Fruit fly (Drosophila melanogaster) whole organism, embryonic: Measurements from ENCODE around the gene Bsg.

ENCODE experiments used
- B-H2 ChIP-seq: fragments of 200-800 bp; sonication (Bioruptor generic); optimal IDR thresholded peaks from 2 replicates; lab custom pipeline; 2018; ENCODE audit warnings: missing biosample characterization, mild to moderate bottlenecking, missing genetic modification characterization
- Bdp1 ChIP-seq: fragments of 200-800 bp; sonication (Bioruptor generic); optimal IDR thresholded peaks from 3 replicates; lab custom pipeline; 2016; ENCODE audit warnings: missing biosample characterization, missing genetic modification characterization
- CG10209 ChIP-seq: fragments of 200-800 bp; sonication (Bioruptor generic); optimal IDR thresholded peaks from 3 replicates; lab custom pipeline; 2017; ENCODE audit warnings: missing biosample characterization, mild to moderate bottlenecking, missing genetic modification characterization, missing genetic modification reagents
- CG10366 ChIP-seq: fragments of 200-800 bp; sonication (Bioruptor generic); IDR thresholded peaks from 2 replicates; pipeline ENCODE4 v1.3.6; 2022; ENCODE audit warnings: missing biosample characterization, missing genetic modification characterization
- CG10654 ChIP-seq: fragments of 200-800 bp; sonication (Bioruptor generic); optimal IDR thresholded peaks from 2 replicates; lab custom pipeline; 2016; ENCODE audit warnings: missing biosample characterization, missing genetic modification characterization
- CG12071 ChIP-seq: fragments of 200-800 bp; sonication (Bioruptor generic); optimal IDR thresholded peaks from 3 replicates; lab custom pipeline; 2018; ENCODE audit warnings: missing biosample characterization, mild to moderate bottlenecking, missing genetic modification characterization
- CG12299 ChIP-seq: fragments of 200-800 bp; sonication (Bioruptor generic); optimal IDR thresholded peaks from 2 replicates; lab custom pipeline; 2018; ENCODE audit warnings: missing biosample characterization, mild to moderate bottlenecking, missing genetic modification characterization
- CG15073 ChIP-seq: fragments of 200-800 bp; sonication (Bioruptor generic); optimal IDR thresholded peaks from 2 replicates; lab custom pipeline; 2016; ENCODE audit warnings: missing biosample characterization, missing genetic modification characterization
- CG15696 ChIP-seq: fragments of 200-800 bp; sonication (Bioruptor generic); optimal IDR thresholded peaks from 2 replicates; lab custom pipeline; 2019; ENCODE audit warnings: missing biosample characterization, mild to moderate bottlenecking, missing genetic modification characterization, moderate library complexity
- CG16863 ChIP-seq: fragments of 200-800 bp; sonication (Bioruptor generic); optimal IDR thresholded peaks from 3 replicates; lab custom pipeline; 2016; ENCODE audit warnings: missing biosample characterization, missing genetic modification characterization
- CG17359 ChIP-seq: fragments of 200-800 bp; sonication (Bioruptor generic); optimal IDR thresholded peaks from 3 replicates; lab custom pipeline; 2018; ENCODE audit warnings: missing biosample characterization, mild to moderate bottlenecking, missing genetic modification characterization, moderate library complexity
- CG18599 ChIP-seq: fragments of 200-800 bp; sonication (Bioruptor generic); optimal IDR thresholded peaks from 3 replicates; lab custom pipeline; 2017; ENCODE audit warnings: missing biosample characterization, missing genetic modification characterization, mild to moderate bottlenecking, moderate library complexity, missing genetic modification reagents
- CG2202 ChIP-seq: fragments of 200-800 bp; sonication (Bioruptor generic); optimal IDR thresholded peaks from 2 replicates; lab custom pipeline; 2018; ENCODE audit warnings: missing biosample characterization, mild to moderate bottlenecking, missing genetic modification characterization
- CG30020 ChIP-seq: fragments of 200-800 bp; optimal IDR thresholded peaks from 2 replicates; lab custom pipeline; 2019; ENCODE audit warnings: missing biosample characterization, mild to moderate bottlenecking, missing genetic modification characterization, moderate library complexity
- CG3163 ChIP-seq: fragments of 200-800 bp; sonication (Bioruptor generic); optimal IDR thresholded peaks from 3 replicates; lab custom pipeline; 2016; ENCODE audit warnings: missing biosample characterization, missing genetic modification characterization
- CG4424 ChIP-seq: fragments of 200-800 bp; sonication (Bioruptor generic); optimal IDR thresholded peaks from 3 replicates; lab custom pipeline; 2016; ENCODE audit warnings: missing biosample characterization, missing genetic modification characterization
- CG4707 ChIP-seq: fragments of 200-800 bp; sonication (Bioruptor generic); optimal IDR thresholded peaks from 2 replicates; lab custom pipeline; 2018; ENCODE audit warnings: missing biosample characterization, mild to moderate bottlenecking, missing genetic modification characterization, moderate library complexity
- CG5245 ChIP-seq: fragments of 200-800 bp; sonication (Bioruptor generic); optimal IDR thresholded peaks from 3 replicates; lab custom pipeline; 2016; ENCODE audit warnings: missing biosample characterization, missing genetic modification characterization
- CG6765 ChIP-seq: fragments of 200-800 bp; sonication (Bioruptor generic); optimal IDR thresholded peaks from 3 replicates; lab custom pipeline; 2017; ENCODE audit warnings: missing biosample characterization, mild to moderate bottlenecking, missing genetic modification characterization
- CG7357 ChIP-seq: fragments of 200-800 bp; sonication (Bioruptor generic); IDR thresholded peaks from 3 replicates; pipeline ENCODE4 v1.3.6; 2022; ENCODE audit warnings: missing biosample characterization, missing genetic modification characterization
- CG7556 ChIP-seq: fragments of 200-800 bp; sonication (Bioruptor generic); optimal IDR thresholded peaks from 2 replicates; lab custom pipeline; 2017; ENCODE audit warnings: missing biosample characterization, mild to moderate bottlenecking, missing genetic modification characterization
- CG8089 ChIP-seq: fragments of 200-800 bp; sonication (Bioruptor generic); optimal IDR thresholded peaks from 3 replicates; lab custom pipeline; 2016; ENCODE audit warnings: missing biosample characterization, missing genetic modification characterization
- CG8944 ChIP-seq: fragments of 200-800 bp; sonication (Bioruptor generic); optimal IDR thresholded peaks from 3 replicates; lab custom pipeline; 2016; ENCODE audit warnings: missing biosample characterization, missing genetic modification characterization
- CG9727 ChIP-seq: fragments of 200-800 bp; sonication (Bioruptor generic); optimal IDR thresholded peaks from 3 replicates; lab custom pipeline; 2017; ENCODE audit warnings: missing biosample characterization, mild to moderate bottlenecking, missing genetic modification characterization
- CG9797 ChIP-seq: fragments of 200-800 bp; sonication (Bioruptor generic); optimal IDR thresholded peaks from 3 replicates; lab custom pipeline; 2018; ENCODE audit warnings: missing biosample characterization, mild to moderate bottlenecking, missing genetic modification characterization
- CkIIα-i1 ChIP-seq: fragments of 200-800 bp; sonication (Bioruptor generic); IDR thresholded peaks from 2 replicates; pipeline ENCODE4 v1.3.6; 2022; ENCODE audit warnings: missing biosample characterization, missing genetic modification characterization
- E2f1 ChIP-seq: fragments of 200-800 bp; sonication (Bioruptor generic); IDR thresholded peaks from 2 replicates; pipeline ENCODE4 v1.3.6; 2022; ENCODE audit warnings: missing biosample characterization, missing genetic modification characterization
- HLH54F ChIP-seq: fragments of 200-800 bp; sonication (Bioruptor generic); optimal IDR thresholded peaks from 3 replicates; lab custom pipeline; 2016; ENCODE audit warnings: missing biosample characterization, missing genetic modification characterization
- Hsf ChIP-seq: fragments of 200-800 bp; sonication (Bioruptor generic); optimal IDR thresholded peaks from 3 replicates; lab custom pipeline; 2016; ENCODE audit warnings: missing biosample characterization, missing genetic modification characterization
- Nf-YA ChIP-seq: fragments of 200-800 bp; sonication (Bioruptor generic); IDR thresholded peaks from 2 replicates; pipeline ENCODE4 v1.3.6; 2022; ENCODE audit warnings: missing biosample characterization, missing genetic modification characterization
- Rfx ChIP-seq: fragments of 200-800 bp; sonication (Bioruptor generic); IDR thresholded peaks from 2 replicates; pipeline ENCODE4 v1.3.6; 2022; ENCODE audit warnings: missing biosample characterization, missing genetic modification characterization
- Ssrp ChIP-seq: fragments of 200-800 bp; sonication (Bioruptor generic); optimal IDR thresholded peaks from 2 replicates; lab custom pipeline; 2018; ENCODE audit warnings: missing biosample characterization, mild to moderate bottlenecking, missing genetic modification characterization, moderate library complexity
- ap ChIP-seq: fragments of 200-800 bp; sonication (Bioruptor generic); IDR thresholded peaks from 2 replicates; pipeline ENCODE4 v1.3.6; 2022; ENCODE audit warnings: missing biosample characterization, missing genetic modification characterization
- br ChIP-seq: fragments of >200 bp; optimal IDR thresholded peaks from 2 replicates; lab custom pipeline; 2017
- caup ChIP-seq: fragments of 200-800 bp; sonication (Bioruptor generic); optimal IDR thresholded peaks from 3 replicates; lab custom pipeline; 2017; ENCODE audit warnings: missing biosample characterization, mild to moderate bottlenecking, missing genetic modification characterization, moderate library complexity; ENCODE audit not compliant: severe bottlenecking
- dm ChIP-seq: fragments of 200-800 bp; sonication (Bioruptor generic); optimal IDR thresholded peaks from 3 replicates; lab custom pipeline; 2016; ENCODE audit warnings: missing biosample characterization, missing genetic modification characterization
- dmrt99B ChIP-seq: fragments of 200-800 bp; sonication (Bioruptor generic); optimal IDR thresholded peaks from 2 replicates; lab custom pipeline; 2018; ENCODE audit warnings: missing biosample characterization, mild to moderate bottlenecking, missing genetic modification characterization, moderate library complexity
- esg ChIP-seq: fragments of 200-800 bp; sonication (Bioruptor generic); conservative IDR thresholded peaks from 2 replicates; pipeline ENCODE4 v1.3.6; 2022; ENCODE audit warnings: missing biosample characterization, missing genetic modification characterization
- fd3F ChIP-seq: fragments of 200-800 bp; sonication (Bioruptor generic); optimal IDR thresholded peaks from 2 replicates; lab custom pipeline; 2018; ENCODE audit warnings: missing biosample characterization, mild to moderate bottlenecking, missing genetic modification characterization, moderate library complexity
- inv ChIP-seq: fragments of 200-800 bp; sonication (Bioruptor generic); IDR thresholded peaks from 2 replicates; pipeline ENCODE4 v1.3.6; 2022; ENCODE audit warnings: missing biosample characterization, missing genetic modification characterization; ENCODE audit not compliant: partially characterized antibody
- jigr1 ChIP-seq: fragments of 200-800 bp; sonication (Bioruptor generic); IDR thresholded peaks from 3 replicates; pipeline ENCODE4 v1.3.6; 2022; ENCODE audit warnings: missing biosample characterization, missing genetic modification characterization
- jing ChIP-seq: fragments of 200-800 bp; sonication (Bioruptor generic); optimal IDR thresholded peaks from 2 replicates; lab custom pipeline; 2018; ENCODE audit warnings: missing biosample characterization, mild to moderate bottlenecking, missing genetic modification characterization
- lilli ChIP-seq: fragments of 200-800 bp; sonication (Bioruptor generic); optimal IDR thresholded peaks from 3 replicates; lab custom pipeline; 2016; ENCODE audit warnings: missing biosample characterization, missing genetic modification characterization
- maf-S ChIP-seq: fragments of 200-800 bp; sonication (Bioruptor generic); optimal IDR thresholded peaks from 2 replicates; lab custom pipeline; 2016; ENCODE audit warnings: missing biosample characterization, missing genetic modification characterization
- pb ChIP-seq: fragments of 200-800 bp; sonication (Bioruptor generic); optimal IDR thresholded peaks from 3 replicates; lab custom pipeline; 2016; ENCODE audit warnings: missing biosample characterization, missing genetic modification characterization
- pho ChIP-seq: fragments of 200-800 bp; sonication (Bioruptor generic); optimal IDR thresholded peaks from 2 replicates; lab custom pipeline; 2016; ENCODE audit warnings: missing biosample characterization, missing genetic modification characterization
- salm ChIP-seq: fragments of 200-800 bp; sonication (Bioruptor generic); optimal IDR thresholded peaks from 2 replicates; lab custom pipeline; 2018; ENCODE audit warnings: missing biosample characterization, mild to moderate bottlenecking, missing genetic modification characterization
- sim ChIP-seq: fragments of 200-800 bp; sonication (Bioruptor generic); IDR thresholded peaks from 2 replicates; pipeline ENCODE4 v1.3.6; 2022; ENCODE audit warnings: missing biosample characterization, missing genetic modification characterization
- slbo ChIP-seq: fragments of 200-800 bp; sonication (Bioruptor generic); IDR thresholded peaks from 2 replicates; pipeline ENCODE4 v1.3.6; 2022; ENCODE audit warnings: missing biosample characterization, missing genetic modification characterization
- trh ChIP-seq: fragments of 200-800 bp; sonication (Bioruptor generic); optimal IDR thresholded peaks from 2 replicates; lab custom pipeline; 2016; ENCODE audit warnings: missing biosample characterization, missing genetic modification characterization
- ttk ChIP-seq: fragments of 200-800 bp; sonication (Bioruptor generic); IDR thresholded peaks from 2 replicates; pipeline ENCODE4 v2.1.2; 2022; ENCODE audit warnings: missing biosample characterization, missing genetic modification characterization

Gene Bsg

dm6 chr2L:8042645-8043281, 40.5 kb upstream of the Bsg start, which contains the start of gene RpL36A (continued):
- TF ChIP-seq lilli (GFP tag; lab: Kevin White, UChicago) (peak; percentile 56), dmrt99B (no peak), CG12299 (tag; lab: Kevin White, UChicago) (peak; percentile 50), CG2202 (tag; lab: Kevin White, UChicago) (peak; percentile 36), Hsf (GFP tag; lab: Kevin White, UChicago) (peak; percentile 55), pb (GFP tag; lab: Kevin White, UChicago) (peak; percentile 34), CG10209 (GFP tag; lab: Kevin White, UChicago) (peak; percentile 42), CG6765 (GFP tag; lab: Kevin White, UChicago) (peak; percentile 81), CG7556 (GFP tag; lab: Kevin White, UChicago) (no peak), CG4707 (GFP tag; lab: Kevin White, UChicago) (peak; percentile 61), Ssrp (no peak), CG4424 (GFP tag; lab: Kevin White, UChicago) (peak; percentile 17), CG12071 (peak; percentile 75), E2f1 (GFP tag; lab: Robert Waterston, UW) (peak; percentile 13; the same call in 1 of the 2 replicates), jing (no peak), CG8089 (GFP tag; lab: Kevin White, UChicago) (peak; percentile 44), ap (GFP tag; lab: Robert Waterston, UW) (no peak), CG16863 (GFP tag; lab: Kevin White, UChicago) (no peak), Rfx (GFP tag; lab: Robert Waterston, UW) (peak; percentile 81), esg (GFP tag; lab: Robert Waterston, UW) (no peak), CG18599 (GFP tag; lab: Kevin White, UChicago) (no peak), B-H2 (GFP tag; lab: Kevin White, UChicago) (peak; percentile 81), CG7357 (GFP tag; lab: Robert Waterston, UW) (0 out of 3 replicates have a peak, but pooled peaks have one; percentile 42), trh (GFP tag; lab: Kevin White, UChicago) (peak; percentile 6), jigr1 (GFP tag; lab: Robert Waterston, UW) (no peak), Nf-YA (GFP tag; lab: Robert Waterston, UW) (0 out of 2 replicates have a peak, but pooled peaks have one; percentile 18), Bdp1 (GFP tag; lab: Kevin White, UChicago) (peak; percentile 41), CG17359 (peak; percentile 45), CG15696 (tag; lab: Kevin White, UChicago) (no peak), CG15073 (GFP tag; lab: Kevin White, UChicago) (no peak), CG9727 (GFP tag; lab: Kevin White, UChicago) (peak; percentile 70), maf-S (GFP tag; lab: Kevin White, UChicago) (peak; percentile 69), br (lab: Kevin White, UChicago) (no peak), pho (GFP tag; lab: Kevin White, UChicago) (peak; percentile 54), salm (tag; lab: Kevin White, UChicago) (peak; percentile 29), caup (GFP tag; lab: Kevin White, UChicago) (peak; percentile 62), CG30020 (tag; lab: Kevin White, UChicago) (peak; percentile 86), dm (peak; percentile 89), slbo (GFP tag; lab: Robert Waterston, UW) (peak; percentile 76), CG5245 (GFP tag; lab: Kevin White, UChicago) (no peak), CG3163 (peak; percentile 34), inv (GFP tag; lab: Robert Waterston, UW) (peak; percentile 86), HLH54F (GFP tag; lab: Kevin White, UChicago) (peak; percentile 31), ttk (GFP tag; lab: Robert Waterston, UW) (peak; percentile 18; the same call in 1 of the 2 replicates), CG8944 (peak; percentile 43), fd3F (peak; percentile 43), CG10366 (GFP tag; lab: Robert Waterston, UW) (peak; percentile 60), CG10654 (GFP tag; lab: Kevin White, UChicago) (no peak), CkIIα-i1 (GFP tag; lab: Robert Waterston, UW) (no peak), CG9797 (peak; percentile 3), sim (GFP tag; lab: Robert Waterston, UW) (no peak)
